Worm (Caenorhabditis elegans): ENCODE data around the gene H03A11.2.

- TF ChIP-seq elt-3 (tag; optimal IDR thresholded peaks at IDR 0.05) (no peak), ces-1 (GFP tag; optimal IDR thresholded peaks at IDR 0.05) (no peak), unc-62 (GFP tag; optimal IDR thresholded peaks at IDR 0.05) (no peak), nhr-12 (tag; optimal IDR thresholded peaks at IDR 0.05) (no peak), lsy-2 (tag; optimal IDR thresholded peaks at IDR 0.05) (no peak), lin-13 (tag; optimal IDR thresholded peaks at IDR 0.05) (no peak), elt-1 (tag; optimal IDR thresholded peaks at IDR 0.05; ENCODE audit: borderline replicate concordance, insufficient read depth) (no peak)
Measured at ce11 chrX:15221107-15221506, 9.3 kb downstream of the H03A11.2 start.
